Fruit fly (Drosophila melanogaster) whole organism, embryonic: ENCODE measurements around the gene CG11710.

ENCODE experiments used
- Atf-2 ChIP-seq: fragments of 200-800 bp; sonication (Bioruptor generic); optimal IDR thresholded peaks from 2 replicates; lab custom pipeline; 2016; ENCODE audit warnings: missing biosample characterization, missing genetic modification characterization
- CG10654 ChIP-seq: fragments of 200-800 bp; sonication (Bioruptor generic); optimal IDR thresholded peaks from 2 replicates; lab custom pipeline; 2016; ENCODE audit warnings: missing biosample characterization, missing genetic modification characterization
- CG10959 ChIP-seq: fragments of 200-800 bp; sonication (Bioruptor generic); IDR thresholded peaks from 2 replicates; pipeline ENCODE4 v1.3.6; 2022; ENCODE audit warnings: missing biosample characterization, missing genetic modification characterization
- CG11398 ChIP-seq: fragments of 200-800 bp; sonication (Bioruptor generic); optimal IDR thresholded peaks from 2 replicates; lab custom pipeline; 2016; ENCODE audit warnings: missing biosample characterization, missing genetic modification characterization
- CG11504 ChIP-seq: fragments of 200-800 bp; sonication (Bioruptor generic); optimal IDR thresholded peaks from 3 replicates; lab custom pipeline; 2019; ENCODE audit warnings: missing biosample characterization, mild to moderate bottlenecking, missing genetic modification characterization, moderate library complexity
- CG15073 ChIP-seq: fragments of 200-800 bp; sonication (Bioruptor generic); optimal IDR thresholded peaks from 2 replicates; lab custom pipeline; 2016; ENCODE audit warnings: missing biosample characterization, missing genetic modification characterization
- CG2120 ChIP-seq: fragments of 200-800 bp; sonication (Bioruptor generic); optimal IDR thresholded peaks from 3 replicates; lab custom pipeline; 2016; ENCODE audit warnings: missing biosample characterization, missing genetic modification characterization
- CG2202 ChIP-seq: fragments of 200-800 bp; sonication (Bioruptor generic); optimal IDR thresholded peaks from 2 replicates; lab custom pipeline; 2018; ENCODE audit warnings: missing biosample characterization, mild to moderate bottlenecking, missing genetic modification characterization
- CG42726 ChIP-seq: fragments of 200-800 bp; sonication (Bioruptor generic); IDR thresholded peaks from 2 replicates; pipeline ENCODE4 v1.3.6; 2022; ENCODE audit warnings: missing biosample characterization, missing genetic modification characterization; ENCODE audit not compliant: partially characterized antibody
- CG6765 ChIP-seq: fragments of 200-800 bp; sonication (Bioruptor generic); optimal IDR thresholded peaks from 3 replicates; lab custom pipeline; 2017; ENCODE audit warnings: missing biosample characterization, mild to moderate bottlenecking, missing genetic modification characterization
- CG7839 ChIP-seq: fragments of 200-800 bp; sonication (Bioruptor generic); optimal IDR thresholded peaks from 3 replicates; lab custom pipeline; 2018; ENCODE audit warnings: missing biosample characterization, mild to moderate bottlenecking, missing genetic modification characterization, moderate library complexity
- CG8388 ChIP-seq: fragments of 200-800 bp; sonication (Bioruptor generic); optimal IDR thresholded peaks from 2 replicates; lab custom pipeline; 2019; ENCODE audit warnings: missing biosample characterization, mild to moderate bottlenecking, missing genetic modification characterization, moderate library complexity
- CG8765 ChIP-seq: fragments of 200-800 bp; sonication (Bioruptor generic); IDR thresholded peaks from 2 replicates; pipeline ENCODE4 v1.3.6; 2022; ENCODE audit warnings: missing biosample characterization, missing genetic modification characterization
- CG8924 ChIP-seq: fragments of 200-800 bp; optimal IDR thresholded peaks from 3 replicates; lab custom pipeline; 2019; ENCODE audit warnings: missing biosample characterization, mild to moderate bottlenecking, missing genetic modification characterization, moderate library complexity
- CTCF ChIP-seq: fragments of 200-800 bp; sonication (Bioruptor generic); optimal IDR thresholded peaks from 2 replicates; lab custom pipeline; 2017; ENCODE audit warnings: missing biosample characterization, mild to moderate bottlenecking, missing genetic modification characterization, moderate library complexity
- D19A ChIP-seq: fragments of 200-800 bp; optimal IDR thresholded peaks from 3 replicates; lab custom pipeline; 2019; ENCODE audit warnings: missing biosample characterization, mild to moderate bottlenecking, missing genetic modification characterization, moderate library complexity
- Doc3 ChIP-seq: fragments of 200-800 bp; sonication (Bioruptor generic); IDR thresholded peaks from 3 replicates; pipeline ENCODE4 v1.3.6; 2022; ENCODE audit warnings: missing biosample characterization, missing genetic modification characterization; ENCODE audit not compliant: partially characterized antibody
- Ets97D ChIP-seq: fragments of 200-800 bp; sonication (Bioruptor generic); optimal IDR thresholded peaks from 3 replicates; lab custom pipeline; 2016; ENCODE audit warnings: missing biosample characterization, missing genetic modification characterization
- Fer3 ChIP-seq: fragments of 200-800 bp; sonication (Bioruptor generic); optimal IDR thresholded peaks from 2 replicates; lab custom pipeline; 2018; ENCODE audit warnings: missing biosample characterization, mild to moderate bottlenecking, missing genetic modification characterization, moderate library complexity
- HHEX ChIP-seq: fragments of 200-800 bp; sonication (Bioruptor generic); optimal IDR thresholded peaks from 3 replicates; lab custom pipeline; 2017; ENCODE audit warnings: missing biosample characterization, mild to moderate bottlenecking, missing genetic modification characterization, missing genetic modification reagents
- HLH3B ChIP-seq: fragments of 200-800 bp; sonication (Bioruptor generic); IDR thresholded peaks from 2 replicates; pipeline ENCODE4 v1.3.6; 2022; ENCODE audit warnings: missing biosample characterization, missing genetic modification characterization
- HmgZ ChIP-seq: fragments of 200-800 bp; sonication (Bioruptor generic); optimal IDR thresholded peaks from 2 replicates; lab custom pipeline; 2018; ENCODE audit warnings: missing biosample characterization, mild to moderate bottlenecking, missing genetic modification characterization
- Hr3 ChIP-seq: fragments of 200-800 bp; sonication (Bioruptor generic); optimal IDR thresholded peaks from 3 replicates; lab custom pipeline; 2016; ENCODE audit warnings: missing biosample characterization, missing genetic modification characterization
- Med ChIP-seq: fragments of 200-800 bp; sonication (Bioruptor generic); peaks from one replicate; lab custom pipeline; 2016; ENCODE audit warnings: missing biosample characterization, missing genetic modification characterization, mild to moderate bottlenecking, inconsistent platforms, moderate library complexity
- Meics ChIP-seq: fragments of 200-800 bp; sonication (Bioruptor generic); optimal IDR thresholded peaks from 2 replicates; lab custom pipeline; 2017; ENCODE audit warnings: missing biosample characterization, mild to moderate bottlenecking, missing genetic modification characterization
- NK7.1 ChIP-seq: fragments of 200-800 bp; sonication (Bioruptor generic); optimal IDR thresholded peaks from 3 replicates; lab custom pipeline; 2016; ENCODE audit warnings: missing biosample characterization, missing genetic modification characterization
- Nf-YC ChIP-seq: fragments of 200-800 bp; optimal IDR thresholded peaks from 3 replicates; lab custom pipeline; 2019; ENCODE audit warnings: missing biosample characterization, mild to moderate bottlenecking, missing genetic modification characterization, moderate library complexity
- Spps ChIP-seq: fragments of 200-800 bp; sonication (Bioruptor generic); optimal IDR thresholded peaks from 2 replicates; lab custom pipeline; 2018; ENCODE audit warnings: missing biosample characterization, mild to moderate bottlenecking, missing genetic modification characterization
- Sry-δ ChIP-seq: fragments of 200-800 bp; sonication (Bioruptor generic); optimal IDR thresholded peaks from 2 replicates; lab custom pipeline; 2016; ENCODE audit warnings: missing biosample characterization, missing genetic modification characterization
- YL-1 ChIP-seq: fragments of 200-800 bp; sonication (Bioruptor generic); optimal IDR thresholded peaks from 3 replicates; lab custom pipeline; 2017; ENCODE audit warnings: missing biosample characterization, mild to moderate bottlenecking, missing genetic modification characterization
- chinmo ChIP-seq: fragments of 200-800 bp; sonication (Bioruptor generic); IDR thresholded peaks from 4 replicates; pipeline ENCODE4 v1.3.6; 2022; ENCODE audit warnings: missing biosample characterization, missing genetic modification characterization; ENCODE audit not compliant: partially characterized antibody
- dimm ChIP-seq: fragments of 200-800 bp; sonication (Bioruptor generic); IDR thresholded peaks from 2 replicates; pipeline ENCODE4 v1.3.6; 2022; ENCODE audit warnings: missing biosample characterization, missing genetic modification characterization
- dmrt11E ChIP-seq: fragments of 200-800 bp; sonication (Bioruptor generic); optimal IDR thresholded peaks from 3 replicates; lab custom pipeline; 2018; ENCODE audit warnings: missing biosample characterization, mild to moderate bottlenecking, missing genetic modification characterization, moderate library complexity
- dmrt99B ChIP-seq: fragments of 200-800 bp; sonication (Bioruptor generic); optimal IDR thresholded peaks from 2 replicates; lab custom pipeline; 2018; ENCODE audit warnings: missing biosample characterization, mild to moderate bottlenecking, missing genetic modification characterization, moderate library complexity
- fd3F ChIP-seq: fragments of 200-800 bp; sonication (Bioruptor generic); optimal IDR thresholded peaks from 2 replicates; lab custom pipeline; 2018; ENCODE audit warnings: missing biosample characterization, mild to moderate bottlenecking, missing genetic modification characterization, moderate library complexity
- gcm ChIP-seq: fragments of 200-800 bp; sonication (Bioruptor generic); optimal IDR thresholded peaks from 2 replicates; lab custom pipeline; 2019; ENCODE audit warnings: missing biosample characterization, mild to moderate bottlenecking, missing genetic modification characterization, moderate library complexity
- lbe ChIP-seq: fragments of 200-800 bp; sonication (Bioruptor generic); optimal IDR thresholded peaks from 2 replicates; lab custom pipeline; 2016; ENCODE audit warnings: missing biosample characterization, mild to moderate bottlenecking, missing genetic modification characterization
- nmo ChIP-seq: fragments of 200-800 bp; sonication (Bioruptor generic); optimal IDR thresholded peaks from 2 replicates; lab custom pipeline; 2018; ENCODE audit warnings: missing biosample characterization, mild to moderate bottlenecking, missing genetic modification characterization, moderate library complexity
- onecut ChIP-seq: fragments of 200-800 bp; sonication (Bioruptor generic); IDR thresholded peaks from 2 replicates; pipeline ENCODE4 v1.3.6; 2022; ENCODE audit warnings: missing biosample characterization, missing genetic modification characterization
- p53 ChIP-seq: fragments of 200-800 bp; sonication (Bioruptor generic); optimal IDR thresholded peaks from 2 replicates; lab custom pipeline; 2016; ENCODE audit warnings: missing biosample characterization, missing genetic modification characterization
- prd ChIP-seq, 3 experiments: fragments of >200 bp in 2 of 3; fragments of 200-800 bp in 1 of 3; sonication (Bioruptor generic) in 1 of 3; optimal IDR thresholded peaks in 2 of 3; IDR thresholded peaks in 1 of 3; 2 replicates in 2 of 3; 3 replicates in 1 of 3; pipeline versions ENCODE4 v1.3.6 to Lab custom; 2017 to 2022; ENCODE audit warnings: missing biosample characterization in 1 of 3, missing genetic modification characterization in 1 of 3
- ro ChIP-seq: fragments of 200-800 bp; sonication (Bioruptor generic); IDR thresholded peaks from 2 replicates; pipeline ENCODE4 v1.3.6; 2022; ENCODE audit warnings: missing biosample characterization, missing genetic modification characterization
- sc ChIP-seq, 3 experiments: fragments of >200 bp in 2 of 3; fragments of 200-800 bp in 1 of 3; sonication (Bioruptor generic) in 1 of 3; optimal IDR thresholded peaks; 2 replicates in 2 of 3; 3 replicates in 1 of 3; lab custom pipeline; 2017; ENCODE audit warnings: mild to moderate bottlenecking in 1 of 3, missing biosample characterization in 1 of 3, missing genetic modification characterization in 1 of 3, missing genetic modification reagents in 1 of 3
- sima ChIP-seq: fragments of 200-800 bp; sonication (Bioruptor generic); optimal IDR thresholded peaks from 2 replicates; lab custom pipeline; 2016; ENCODE audit warnings: missing biosample characterization, missing genetic modification characterization
- slou ChIP-seq: fragments of 200-800 bp; sonication (Bioruptor generic); optimal IDR thresholded peaks from 3 replicates; lab custom pipeline; 2016; ENCODE audit warnings: missing biosample characterization, missing genetic modification characterization
- ssp ChIP-seq: fragments of 200-800 bp; sonication (Bioruptor generic); IDR thresholded peaks from 2 replicates; pipeline ENCODE4 v1.3.6; 2022; ENCODE audit warnings: missing biosample characterization, missing genetic modification characterization
- tgo ChIP-seq: fragments of 200-800 bp; sonication (Bioruptor generic); IDR thresholded peaks from 3 replicates; pipeline ENCODE4 v1.3.6; 2022; ENCODE audit warnings: missing biosample characterization, missing genetic modification characterization
- tio ChIP-seq: fragments of 200-800 bp; sonication (Bioruptor generic); optimal IDR thresholded peaks from 2 replicates; lab custom pipeline; 2017; ENCODE audit warnings: missing biosample characterization, missing genetic modification characterization, inconsistent platforms
- wor ChIP-seq: fragments of 200-800 bp; sonication (Bioruptor generic); IDR thresholded peaks from 2 replicates; pipeline ENCODE4 v1.3.6; 2022; ENCODE audit warnings: missing biosample characterization, missing genetic modification characterization

The CG11710 gene

DNA sequence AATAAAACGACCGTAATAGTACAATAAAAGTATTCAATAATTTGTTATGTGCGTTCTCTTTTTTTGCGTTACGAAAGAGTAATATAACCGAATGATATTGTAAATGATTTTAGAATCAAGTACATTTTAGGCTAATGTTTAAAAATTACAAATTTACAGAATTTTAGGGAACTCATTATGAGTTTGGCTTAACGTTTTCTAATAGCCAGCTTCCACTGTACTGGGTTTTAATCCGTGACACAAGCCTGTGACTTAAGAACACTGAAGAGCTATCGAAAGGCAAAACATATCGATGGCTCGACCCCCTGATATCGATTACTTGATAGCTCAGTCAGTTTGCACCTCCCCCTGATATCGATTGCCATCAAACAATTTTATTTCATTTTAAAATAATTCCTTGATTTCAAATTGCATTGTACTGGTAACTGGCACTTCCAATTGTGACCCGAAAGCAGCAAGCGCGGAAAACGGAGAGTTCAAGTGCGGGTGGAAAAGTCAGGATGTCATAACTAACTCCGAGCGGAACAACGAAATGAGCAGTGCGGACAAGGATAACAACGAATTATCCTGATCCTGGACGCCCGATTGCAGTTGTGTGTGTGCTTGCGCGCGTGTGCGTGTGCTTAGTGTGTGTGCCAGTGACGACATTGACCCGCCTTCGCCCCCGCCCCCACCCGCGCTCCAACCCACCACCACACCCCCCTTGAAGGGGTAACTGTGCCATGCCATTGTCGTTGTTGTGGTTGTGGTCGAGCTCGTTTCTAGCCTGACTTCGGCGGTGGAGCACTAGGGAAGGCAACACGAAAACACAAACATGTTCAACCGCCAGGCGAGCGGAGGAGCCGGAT is 35.2 kb downstream of the CG11710 start, which contains the start of gene HERC2 (continued):
- TF ChIP-seq CG42726 (GFP tag; lab: Robert Waterston, UW) (peak; percentile 87), tio (GFP tag; lab: Kevin White, UChicago) (no peak), tgo (GFP tag; lab: Robert Waterston, UW) (peak; percentile 66), nmo (GFP tag; lab: Kevin White, UChicago) (peak; percentile 45), Spps (tag; lab: Kevin White, UChicago) (no peak), sima (GFP tag; lab: Kevin White, UChicago) (no peak), CG10959 (GFP tag; lab: Robert Waterston, UW) (no peak), chinmo (peak; percentile 89; the same call in 3 of the 4 replicates), sc (optimal IDR thresholded peaks at IDR 0.05; lab: Kevin White, UChicago) (no peak), sc (GFP tag; optimal IDR thresholded peaks at IDR 0.05; lab: Kevin White, UChicago) (no peak), onecut (GFP tag; lab: Robert Waterston, UW) (no peak; the same call in 1 of the 2 replicates), HmgZ (tag; lab: Kevin White, UChicago) (peak; percentile 35), dmrt99B (tag; lab: Kevin White, UChicago) (no peak), p53 (peak; percentile 25), Atf-2 (GFP tag; lab: Kevin White, UChicago) (peak; percentile 57), slou (no peak), lbe (no peak), gcm (GFP tag; lab: Kevin White, UChicago) (no peak), CG11504 (tag; lab: Kevin White, UChicago) (no peak), Sry-δ (GFP tag; lab: Kevin White, UChicago) (peak; percentile 80), ro (GFP tag; lab: Robert Waterston, UW) (no peak), ssp (peak; percentile 87), wor (GFP tag; lab: Robert Waterston, UW) (no peak), Fer3 (tag; lab: Kevin White, UChicago) (peak; percentile 12), Meics (peak; percentile 7), CG8765 (GFP tag; lab: Robert Waterston, UW) (no peak), CG7839 (tag; lab: Kevin White, UChicago) (no peak), CTCF (GFP tag; lab: Kevin White, UChicago) (no peak), YL-1 (GFP tag; lab: Kevin White, UChicago) (peak; percentile 15), Ets97D (GFP tag; lab: Kevin White, UChicago) (peak; percentile 41), CG11398 (GFP tag; lab: Kevin White, UChicago) (no peak), CG2202 (tag; lab: Kevin White, UChicago) (no peak), CG6765 (GFP tag; lab: Kevin White, UChicago) (no peak), CG8388 (GFP tag; lab: Kevin White, UChicago) (peak; percentile 29), HLH3B (peak; percentile 34; the same call in 1 of the 2 replicates), CG15073 (GFP tag; lab: Kevin White, UChicago) (no peak), dmrt11E (tag; lab: Kevin White, UChicago) (peak; percentile 6), HHEX (no peak), fd3F (GFP tag; lab: Kevin White, UChicago) (no peak), Nf-YC (no peak), Doc3 (GFP tag; lab: Robert Waterston, UW) (peak; percentile 78), Hr3 (GFP tag; lab: Kevin White, UChicago) (peak; percentile 41), NK7.1 (no peak), Med (GFP tag; lab: Kevin White, UChicago) (peak; percentile 91), prd (optimal IDR thresholded peaks at IDR 0.05; lab: Kevin White, UChicago) (no peak), prd (GFP tag; IDR thresholded peaks at IDR 0.05; lab: Robert Waterston, UW) (peak; percentile 77), CG8924 (tag; lab: Kevin White, UChicago) (no peak), CG10654 (peak; percentile 11), dimm (GFP tag; lab: Robert Waterston, UW) (no peak), CG2120 (GFP tag; lab: Kevin White, UChicago) (peak; percentile 74), D19A (tag; lab: Kevin White, UChicago) (no peak)
